Worm (Caenorhabditis elegans) whole organism, L4 larva: ENCODE results near the gene F53A3.1.

Source experiments
- F44E2.7 ChIP-seq: fragments of 200-800 bp; sonication (Bioruptor generic); IDR thresholded peaks from 2 replicates; pipeline ENCODE4 v2.1.2; 2022; ENCODE audit warnings: missing genetic modification characterization, missing compliant biosample characterization
- F49E8.2 ChIP-seq: sonication (generic microtip); optimal IDR thresholded peaks from 2 replicates; lab custom pipeline; 2016; ENCODE audit warnings: missing compliant biosample characterization, mild to moderate bottlenecking, missing genetic modification characterization, borderline replicate concordance
- T26A8.4 ChIP-seq: fragments of 200-800 bp; sonication (Bioruptor generic); IDR thresholded peaks from 2 replicates; pipeline ENCODE4 v1.3.6; 2022; ENCODE audit warnings: missing genetic modification characterization, missing compliant biosample characterization
- ZK337.2 ChIP-seq: fragments of 200-800 bp; sonication (Bioruptor generic); IDR thresholded peaks from 2 replicates; pipeline ENCODE4 v1.3.6; 2022; ENCODE audit warnings: missing genetic modification reagents, missing genetic modification characterization, missing compliant biosample characterization
- ZK546.5 ChIP-seq, 2 experiments: sonication (generic microtip); optimal IDR thresholded peaks; 2 replicates each; lab custom pipeline; 2017; ENCODE audit warnings: missing biosample characterization in 2 of 2, missing genetic modification characterization in 2 of 2
- aha-1 ChIP-seq: fragments of 150-350 bp; peaks from one replicate; lab custom pipeline; 2014; ENCODE audit warnings: missing biosample characterization, missing genetic modification characterization
- attf-4 ChIP-seq: sonication (generic microtip); optimal IDR thresholded peaks from 3 replicates; lab custom pipeline; 2017; ENCODE audit warnings: missing biosample characterization, missing genetic modification characterization
- ceh-28 ChIP-seq: fragments of 150-350 bp; optimal IDR thresholded peaks from 2 replicates; lab custom pipeline; 2014; ENCODE audit warnings: missing biosample characterization, missing genetic modification reagents, missing genetic modification characterization
- ces-1 ChIP-seq: fragments of 150-350 bp; sonication (generic microtip); optimal IDR thresholded peaks from 4 replicates; lab custom pipeline; 2014; ENCODE audit warnings: missing biosample characterization, missing genetic modification reagents, missing genetic modification characterization
- daf-16 ChIP-seq, 3 experiments: sonication (generic microtip); optimal IDR thresholded peaks; 2 replicates each; lab custom pipeline; 2016 to 2017; ENCODE audit warnings: missing genetic modification characterization in 3 of 3, missing genetic modification reagents in 3 of 3, mild to moderate bottlenecking in 2 of 3, missing compliant biosample characterization in 2 of 3, missing biosample characterization in 1 of 3, moderate library complexity in 1 of 3
- dmd-8 ChIP-seq: fragments of 200-800 bp; sonication (Bioruptor generic); IDR thresholded peaks from 2 replicates; pipeline ENCODE4 v1.3.6; 2022; ENCODE audit warnings: missing genetic modification characterization, missing compliant biosample characterization
- dmd-9 ChIP-seq: fragments of 200-800 bp; sonication (Bioruptor generic); IDR thresholded peaks from 2 replicates; pipeline ENCODE4 v1.3.6; 2022; ENCODE audit warnings: missing genetic modification reagents, missing genetic modification characterization, missing compliant biosample characterization
- egl-43 ChIP-seq: fragments of 200-800 bp; sonication (Bioruptor generic); IDR thresholded peaks from 2 replicates; pipeline ENCODE4 v1.3.6; 2022; ENCODE audit warnings: missing genetic modification reagents, missing genetic modification characterization, missing compliant biosample characterization
- hmg-1.1 ChIP-seq: fragments of 200-800 bp; sonication (Bioruptor generic); IDR thresholded peaks from 2 replicates; pipeline ENCODE4 v1.3.6; 2022; ENCODE audit warnings: missing genetic modification reagents, missing genetic modification characterization, missing compliant biosample characterization
- lim-7 ChIP-seq: fragments of 200-800 bp; sonication (Bioruptor generic); IDR thresholded peaks from 2 replicates; pipeline ENCODE4 v1.3.6; 2022; ENCODE audit warnings: missing genetic modification characterization, missing compliant biosample characterization
- lin-15B ChIP-seq: fragments of 150-350 bp; sonication (generic microtip); optimal IDR thresholded peaks from 3 replicates; lab custom pipeline; 2014; ENCODE audit warnings: missing biosample characterization, missing genetic modification characterization
- madf-5 ChIP-seq, 2 experiments: fragments of 200-800 bp; sonication (Bioruptor generic); IDR thresholded peaks; 2 replicates each; pipeline ENCODE4 v1.3.6; 2022; ENCODE audit warnings: missing compliant biosample characterization in 2 of 2, missing genetic modification characterization in 2 of 2
- mxl-3 ChIP-seq: fragments of 200-800 bp; sonication (Bioruptor generic); optimal IDR thresholded peaks from 2 replicates; lab custom pipeline; 2018; ENCODE audit warnings: mild to moderate bottlenecking, missing genetic modification characterization, missing compliant biosample characterization
- nhr-102 ChIP-seq: sonication (generic microtip); optimal IDR thresholded peaks from 2 replicates; lab custom pipeline; 2016; ENCODE audit warnings: mild to moderate bottlenecking, missing genetic modification characterization, moderate library complexity, missing compliant biosample characterization
- nhr-6 ChIP-seq: fragments of 150-350 bp; optimal IDR thresholded peaks from 2 replicates; lab custom pipeline; 2014; ENCODE audit warnings: missing biosample characterization, missing genetic modification characterization
- nhr-77 ChIP-seq: fragments of 150-350 bp; optimal IDR thresholded peaks from 2 replicates; lab custom pipeline; 2014; ENCODE audit warnings: missing biosample characterization, missing genetic modification characterization
- saeg-2 ChIP-seq: fragments of 200-800 bp; sonication (Bioruptor generic); IDR thresholded peaks from 2 replicates; pipeline ENCODE4 v1.3.6; 2022; ENCODE audit warnings: missing genetic modification reagents, missing genetic modification characterization, missing compliant biosample characterization
- set-16 ChIP-seq: fragments of 200-800 bp; sonication (Bioruptor generic); IDR thresholded peaks from 2 replicates; pipeline ENCODE4 v1.3.6; 2022; ENCODE audit warnings: missing genetic modification reagents, missing genetic modification characterization, missing compliant biosample characterization
- snpc-4 ChIP-seq: fragments of 150-350 bp; optimal IDR thresholded peaks from 2 replicates; lab custom pipeline; 2014; ENCODE audit warnings: missing biosample characterization, missing genetic modification characterization
- tag-97 ChIP-seq: fragments of 200-800 bp; sonication (Bioruptor generic); IDR thresholded peaks from 2 replicates; pipeline ENCODE4 v1.3.6; 2022; ENCODE audit warnings: missing genetic modification characterization, missing compliant biosample characterization
- unc-130 ChIP-seq: sonication (generic microtip); optimal IDR thresholded peaks from 2 replicates; lab custom pipeline; 2016; ENCODE audit warnings: missing genetic modification reagents, missing genetic modification characterization, missing compliant biosample characterization
- unc-39 ChIP-seq: sonication (generic microtip); optimal IDR thresholded peaks from 2 replicates; lab custom pipeline; 2017; ENCODE audit warnings: missing biosample characterization, missing genetic modification characterization
- unc-62 ChIP-seq, 3 experiments: fragments of 150-350 bp in 1 of 3; sonication (generic microtip); optimal IDR thresholded peaks in 2 of 3; peaks in 1 of 3; 1 replicate in 1 of 3; 2 replicates in 2 of 3; lab custom pipeline; 2014 to 2017; ENCODE audit warnings: missing biosample characterization in 3 of 3, missing genetic modification characterization in 3 of 3, missing genetic modification reagents in 3 of 3, missing genotype in 1 of 3
- zfp-3 ChIP-seq: fragments of 200-800 bp; sonication (Bioruptor generic); conservative IDR thresholded peaks from 2 replicates; pipeline ENCODE4 v1.3.6; 2022; ENCODE audit warnings: missing genetic modification reagents, missing genetic modification characterization, missing compliant biosample characterization
- zip-2 ChIP-seq: fragments of 150-350 bp; optimal IDR thresholded peaks from 2 replicates; lab custom pipeline; 2014; ENCODE audit warnings: missing biosample characterization, missing genetic modification characterization

F53A3.1 gene

ce11 chrIII:1976642-1977041, 33.2 kb upstream of the F53A3.1 start, which contains the start of gene R155.3:
Gene R155.3, minus strand, starts transcription at chrIII:1976742.
- TF ChIP-seq zip-2 (tag; lab: Kevin White, UChicago) (no peak), unc-39 (no peak), mxl-3 (GFP tag; lab: Kevin White, UChicago) (no peak), snpc-4 (no peak), lin-15B (tag; lab: Kevin White, UChicago) (no peak), madf-5 (GFP tag; IDR thresholded peaks at IDR 0.05; lab: Robert Waterston, UW) (no peak), F49E8.2 (tag; lab: Kevin White, UChicago) (no peak), nhr-102 (tag; lab: Kevin White, UChicago) (no peak), hmg-1.1 (no peak), ZK546.5 (tag; optimal IDR thresholded peaks at IDR 0.05; lab: Kevin White, UChicago) (no peak), dmd-9 (GFP tag; lab: Robert Waterston, UW) (no peak), daf-16 (GFP tag; optimal IDR thresholded peaks at IDR 0.05; lab: Kevin White, UChicago) (no peak), daf-16 (tag; optimal IDR thresholded peaks at IDR 0.05; lab: Kevin White, UChicago) (no peak), set-16 (no peak), dmd-8 (GFP tag; lab: Robert Waterston, UW) (no peak), ZK337.2 (GFP tag; lab: Robert Waterston, UW) (no peak), T26A8.4 (GFP tag; lab: Robert Waterston, UW) (no peak)

ce11 chrIII:1975992-1976391, 32.6 kb upstream of the F53A3.1 start:
- no peak for TF ChIP-seq nhr-6 (tag; lab: Kevin White, UChicago)
- TF ChIP-seq aha-1 (tag; lab: Kevin White, UChicago): no peak
- TF ChIP-seq set-16: peak; percentile 73
- TF ChIP-seq egl-43: peak; percentile 52; the same call in 1 of the 2 replicates
- TF ChIP-seq, all 104 proteins: peak for 2

ce11 chrIII:1970433-1970832, 27.0 kb upstream of the F53A3.1 start, which contains the start of gene R155.5:
Gene R155.5, minus strand, starts transcription at chrIII:1970533.
- TF ChIP-seq unc-62 (GFP tag; optimal IDR thresholded peaks at IDR 0.05 in 1 of 2; lab: Kevin White, UChicago) (peak in 1 of 2 experiments; percentile 12), unc-62 (tag; optimal IDR thresholded peaks at IDR 0.05; lab: Kevin White, UChicago) (no peak), ces-1 (no peak)
- TF ChIP-seq, all 104 proteins: peak for 1

- TF ChIP-seq unc-130 (GFP tag; lab: Kevin White, UChicago) (no peak), zfp-3 (GFP tag; lab: Robert Waterston, UW) (no peak)
- TF ChIP-seq, all 104 proteins: peak for 0
These were observed 26.4 kb upstream of the F53A3.1 start, which contains the start of gene moa-1 for ce11 chrIII:1969802-1970201. Gene moa-1, minus strand, starts transcription at chrIII:1969902.

ce11 chrIII:1965580-1965979, 22.1 kb upstream of the F53A3.1 start:
- peak; percentile 67 for TF ChIP-seq ceh-28 (tag; lab: Kevin White, UChicago)

ce11 chrIII:1965161-1965560, 21.7 kb upstream of the F53A3.1 start:
- TF ChIP-seq ceh-28 (tag; lab: Kevin White, UChicago): peak; percentile 83

- TF ChIP-seq lim-7 (GFP tag; lab: Robert Waterston, UW): 0 out of 2 replicates have a peak, but pooled peaks have one; percentile 56
- no peak for TF ChIP-seq tag-97
- no peak for TF ChIP-seq snpc-4
- TF ChIP-seq set-16: peak; percentile 36; the same call in 1 of the 2 replicates
- no peak for TF ChIP-seq saeg-2 (GFP tag; lab: Robert Waterston, UW)
- TF ChIP-seq F44E2.7 (GFP tag; lab: Robert Waterston, UW): no peak
- TF ChIP-seq nhr-77 (tag; lab: Kevin White, UChicago): no peak
- TF ChIP-seq attf-4 (tag; lab: Kevin White, UChicago): no peak
- 0 out of 2 replicates have a peak, but pooled peaks have one; percentile 27 for TF ChIP-seq egl-43
- TF ChIP-seq T26A8.4 (GFP tag; lab: Robert Waterston, UW): no peak
These were observed 19.7 kb upstream of the F53A3.1 start for ce11 chrIII:1963128-1963527.
